Fruit fly (Drosophila melanogaster) whole organism, embryonic: ENCODE measurements around the gene Cep290.

ENCODE experiments used
- CG30403 ChIP-seq: fragments of 200-800 bp; sonication (Bioruptor generic); optimal IDR thresholded peaks from 3 replicates; lab custom pipeline; 2016; ENCODE audit warnings: missing biosample characterization, missing genetic modification characterization
- CG31441 ChIP-seq: fragments of 200-800 bp; sonication (Bioruptor generic); IDR thresholded peaks from 2 replicates; pipeline ENCODE4 v1.3.6; 2022; ENCODE audit warnings: missing biosample characterization, missing genetic modification characterization
- CG4424 ChIP-seq: fragments of 200-800 bp; sonication (Bioruptor generic); optimal IDR thresholded peaks from 3 replicates; lab custom pipeline; 2016; ENCODE audit warnings: missing biosample characterization, missing genetic modification characterization
- CG4854 ChIP-seq: fragments of 200-800 bp; sonication (Bioruptor generic); optimal IDR thresholded peaks from 2 replicates; lab custom pipeline; 2016; ENCODE audit warnings: missing biosample characterization, missing genetic modification characterization, inconsistent platforms
- CG9437 ChIP-seq: fragments of 200-800 bp; sonication (Bioruptor generic); optimal IDR thresholded peaks from 2 replicates; lab custom pipeline; 2018; ENCODE audit warnings: missing biosample characterization, mild to moderate bottlenecking, missing genetic modification characterization
- CG9727 ChIP-seq: fragments of 200-800 bp; sonication (Bioruptor generic); optimal IDR thresholded peaks from 3 replicates; lab custom pipeline; 2017; ENCODE audit warnings: missing biosample characterization, mild to moderate bottlenecking, missing genetic modification characterization
- gem ChIP-seq: fragments of 200-800 bp; sonication (Bioruptor generic); optimal IDR thresholded peaks from 2 replicates; lab custom pipeline; 2019; ENCODE audit warnings: missing biosample characterization, mild to moderate bottlenecking, missing genetic modification characterization, moderate library complexity
- lab ChIP-seq: fragments of 200-800 bp; sonication (Bioruptor generic); optimal IDR thresholded peaks from 3 replicates; lab custom pipeline; 2017; ENCODE audit warnings: missing biosample characterization, missing genetic modification characterization, mild to moderate bottlenecking, moderate library complexity, missing genetic modification reagents
- phol ChIP-seq: fragments of 200-800 bp; sonication (Bioruptor generic); optimal IDR thresholded peaks from 3 replicates; lab custom pipeline; 2018; ENCODE audit warnings: missing biosample characterization, mild to moderate bottlenecking, missing genetic modification characterization, moderate library complexity
- stc ChIP-seq: fragments of 200-800 bp; sonication (Bioruptor generic); IDR thresholded peaks from 2 replicates; pipeline ENCODE4 v1.3.6; 2022; ENCODE audit warnings: missing biosample characterization, missing genetic modification characterization
- zen2 ChIP-seq: fragments of 200-800 bp; sonication (Bioruptor generic); IDR thresholded peaks from 3 replicates; pipeline ENCODE4 v1.3.6; 2022; ENCODE audit warnings: missing biosample characterization, missing genetic modification characterization; ENCODE audit not compliant: partially characterized antibody

DNA sequence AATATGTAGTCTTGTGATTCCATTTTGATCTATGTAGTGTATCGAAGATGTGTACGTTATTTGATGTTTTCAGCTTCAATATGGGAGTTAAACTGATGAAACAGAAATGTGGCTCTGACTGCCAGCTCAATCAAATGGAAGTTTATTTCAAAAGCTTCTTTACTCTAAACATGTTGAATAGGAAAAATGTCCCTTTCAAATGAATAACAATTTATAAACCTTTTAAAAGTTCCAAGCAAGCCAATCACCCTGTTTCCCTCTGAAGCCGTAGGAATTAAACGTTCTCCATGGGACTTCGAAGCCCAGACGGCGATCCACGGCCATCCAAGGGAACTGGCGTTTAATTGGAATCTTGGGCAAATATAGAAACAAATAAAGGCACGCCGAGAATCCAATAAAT lies 39.8 kb upstream of the Cep290 start, which contains the start of gene CG13898:
- TF ChIP-seq CG4424 (GFP tag; lab: Kevin White, UChicago) (no peak), gem (tag; lab: Kevin White, UChicago) (no peak), stc (no peak), phol (tag; lab: Kevin White, UChicago) (no peak), CG31441 (GFP tag; lab: Robert Waterston, UW) (no peak), zen2 (GFP tag; lab: Robert Waterston, UW) (no peak), CG30403 (GFP tag; lab: Kevin White, UChicago) (no peak), CG4854 (GFP tag; lab: Kevin White, UChicago) (no peak), CG9437 (GFP tag; lab: Kevin White, UChicago) (no peak), CG9727 (GFP tag; lab: Kevin White, UChicago) (no peak), lab (GFP tag; lab: Kevin White, UChicago) (no peak)
